Worm (Caenorhabditis elegans): ENCODE measurements around the gene dpy-23.

DNA sequence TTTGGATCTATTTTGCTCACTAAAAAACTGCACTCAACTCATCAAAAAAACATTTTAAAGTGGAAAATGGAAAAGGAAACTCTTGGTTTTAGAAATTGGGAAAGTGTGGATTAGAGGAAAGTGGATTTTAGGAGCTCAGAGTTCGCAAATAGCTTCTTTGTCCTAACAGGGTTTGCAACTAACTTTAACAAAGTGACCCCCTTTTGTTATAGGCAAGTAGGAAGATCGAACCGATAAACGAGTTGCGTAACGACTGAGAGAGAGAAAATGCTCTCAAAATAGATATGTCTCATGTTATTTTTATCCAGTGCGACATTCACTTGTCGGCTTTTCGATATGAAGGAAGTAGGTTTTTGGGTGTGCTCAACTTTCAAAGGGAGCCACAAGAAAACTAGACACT, 37.3 kb downstream of the dpy-23 start:
- TF ChIP-seq K02D7.2 (tag; optimal IDR thresholded peaks at IDR 0.05): no peak
- TF ChIP-seq ama-1 (optimal IDR thresholded peaks at IDR 0.05): no peak
- TF ChIP-seq ceh-31 (tag; optimal IDR thresholded peaks at IDR 0.05): no peak
- TF ChIP-seq tbx-2 (tag; optimal IDR thresholded peaks at IDR 0.05): no peak
- no peak for TF ChIP-seq lim-6 (tag; optimal IDR thresholded peaks at IDR 0.05)
- TF ChIP-seq nhr-11 (tag; optimal IDR thresholded peaks at IDR 0.05): no peak
- TF ChIP-seq F13H6.1 (tag; optimal IDR thresholded peaks at IDR 0.05): no peak

Measured in whole organism, late embryonic.